Fruit fly (Drosophila melanogaster): Measurements from ENCODE around the gene Nepl17.
A peak's percentile ranks its signal among the peaks of the same experiment; 100 is the strongest.

Gene Nepl17

DNA sequence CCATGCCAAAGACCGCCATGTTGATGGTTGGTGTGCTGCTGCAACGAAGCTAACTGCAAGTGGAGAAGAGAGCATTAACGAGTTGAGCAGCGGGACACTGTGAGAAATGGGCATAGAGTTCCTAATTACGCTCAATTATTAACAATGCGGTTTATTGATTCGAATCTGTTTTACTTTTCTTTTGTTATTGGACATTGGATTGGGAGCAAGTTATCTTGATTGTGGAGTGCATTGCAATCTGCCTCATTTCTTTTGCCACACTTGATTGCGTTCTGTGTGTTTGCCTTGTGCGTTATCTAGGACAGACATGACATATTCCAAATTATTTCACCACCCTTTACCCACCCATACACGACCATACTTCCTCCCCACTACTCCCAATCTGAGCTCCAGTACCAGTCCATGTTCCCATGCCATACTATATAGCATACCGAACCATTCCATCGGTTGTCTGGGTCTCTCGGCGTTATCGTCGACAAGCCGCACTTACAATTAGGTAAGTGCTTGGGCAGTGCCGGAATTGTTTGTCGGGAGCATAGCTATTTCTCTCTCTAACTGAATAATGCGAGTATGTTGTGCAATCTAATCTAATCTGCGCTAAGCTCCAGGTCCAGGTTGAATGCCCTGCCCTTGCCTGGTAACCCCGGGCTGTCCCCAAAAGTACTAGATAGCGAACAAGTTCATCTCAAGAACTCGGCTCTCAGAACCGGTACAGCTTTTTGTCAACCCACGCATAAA lies 15.2 kb upstream of the Nepl17 start (continued):
- no peak for TF ChIP-seq sna (GFP tag; IDR thresholded peaks at IDR 0.05; ENCODE audit: partially characterized antibody)
- no peak for TF ChIP-seq CG15011 (GFP tag; optimal IDR thresholded peaks at IDR 0.05)
- peak; percentile 7 for TF ChIP-seq CG4707 (GFP tag; optimal IDR thresholded peaks at IDR 0.05)
- TF ChIP-seq Scr (GFP tag; IDR thresholded peaks at IDR 0.05; ENCODE audit: partially characterized antibody), result no peak
- no peak for TF ChIP-seq CG17568 (GFP tag; optimal IDR thresholded peaks at IDR 0.05)
- no peak for TF ChIP-seq MESR4 (GFP tag; optimal IDR thresholded peaks at IDR 0.05)
- TF ChIP-seq CG2120 (GFP tag; optimal IDR thresholded peaks at IDR 0.05), result peak; percentile 5
- no peak for TF ChIP-seq da (GFP tag; optimal IDR thresholded peaks at IDR 0.05)
- no peak for TF ChIP-seq CrebB (tag; optimal IDR thresholded peaks at IDR 0.05)
- peak; percentile 25 for TF ChIP-seq Camta (GFP tag; optimal IDR thresholded peaks at IDR 0.05)
- 0 out of 2 replicates have a peak, but pooled peaks have one; percentile 23 for TF ChIP-seq CG3847 (GFP tag; IDR thresholded peaks at IDR 0.05)
- TF ChIP-seq Elba2 (GFP tag; optimal IDR thresholded peaks at IDR 0.05), result no peak
- no peak for TF ChIP-seq CG17912 (GFP tag; optimal IDR thresholded peaks at IDR 0.05)
- no peak for TF ChIP-seq Lim3 (GFP tag; IDR thresholded peaks at IDR 0.05)
- TF ChIP-seq inv (GFP tag; IDR thresholded peaks at IDR 0.05; ENCODE audit: partially characterized antibody), result no peak
- TF ChIP-seq dm (GFP tag; optimal IDR thresholded peaks at IDR 0.05), result no peak
- TF ChIP-seq Bdp1 (GFP tag; optimal IDR thresholded peaks at IDR 0.05), result no peak
- TF ChIP-seq CG10979 (tag; optimal IDR thresholded peaks at IDR 0.05), result peak; percentile 60
- no peak for TF ChIP-seq chm (GFP tag; IDR thresholded peaks at IDR 0.05)
- no peak for TF ChIP-seq hth (optimal IDR thresholded peaks at IDR 0.05)
- TF ChIP-seq caup (GFP tag; optimal IDR thresholded peaks at IDR 0.05; ENCODE audit: severe bottlenecking), result peak; percentile 14
- TF ChIP-seq vvl (GFP tag; IDR thresholded peaks at IDR 0.05), result peak; percentile 34; the same call in 1 of the 2 replicates
- peak; percentile 45 for TF ChIP-seq CG12391 (tag; optimal IDR thresholded peaks at IDR 0.05)
- TF ChIP-seq NK7.1 (GFP tag; optimal IDR thresholded peaks at IDR 0.05), result no peak
- no peak for TF ChIP-seq CG15514 (GFP tag; optimal IDR thresholded peaks at IDR 0.05)
- TF ChIP-seq CG1602 (GFP tag; optimal IDR thresholded peaks at IDR 0.05), result peak; percentile 4
- peak; percentile 29 for TF ChIP-seq mam (GFP tag; optimal IDR thresholded peaks at IDR 0.05)
- no peak for TF ChIP-seq CG13894 (tag; optimal IDR thresholded peaks at IDR 0.05)
- peak; percentile 27 for TF ChIP-seq bab2 (GFP tag; optimal IDR thresholded peaks at IDR 0.05)
- peak; percentile 51 for TF ChIP-seq org-1 (GFP tag; optimal IDR thresholded peaks at IDR 0.05)
- TF ChIP-seq CG17802 (tag; optimal IDR thresholded peaks at IDR 0.05), result no peak
- no peak for TF ChIP-seq sqz (GFP tag; optimal IDR thresholded peaks at IDR 0.05)
- 0 out of 2 replicates have a peak, but pooled peaks have one; percentile 31 for TF ChIP-seq Ada2b (GFP tag; IDR thresholded peaks at IDR 0.05)
- TF ChIP-seq CG6689 (GFP tag; IDR thresholded peaks at IDR 0.05), result peak; percentile 52
- TF ChIP-seq CG1832 (GFP tag; optimal IDR thresholded peaks at IDR 0.05), result no peak
- TF ChIP-seq CG30431 (GFP tag; optimal IDR thresholded peaks at IDR 0.05), result peak; percentile 25
- no peak for TF ChIP-seq CG32532 (GFP tag; IDR thresholded peaks at IDR 0.05)
- TF ChIP-seq ems (GFP tag; optimal IDR thresholded peaks at IDR 0.05), result peak; percentile 7
- peak; percentile 10 for TF ChIP-seq NfI (GFP tag; optimal IDR thresholded peaks at IDR 0.05)
- no peak for TF ChIP-seq CG12155 (GFP tag; optimal IDR thresholded peaks at IDR 0.05)
- no peak for TF ChIP-seq lilli (GFP tag; optimal IDR thresholded peaks at IDR 0.05)
- TF ChIP-seq h (optimal IDR thresholded peaks at IDR 0.05), result no peak
- peak in 1 of 2 experiments; percentile 94 for TF ChIP-seq Pdp1 (GFP tag; optimal IDR thresholded peaks at IDR 0.05)
- no peak; the same call in 2 of the 3 replicates for TF ChIP-seq CG2199 (GFP tag; IDR thresholded peaks at IDR 0.05)
- TF ChIP-seq Gsc (GFP tag; IDR thresholded peaks at IDR 0.05), result no peak
- no peak for TF ChIP-seq Lhr (GFP tag; optimal IDR thresholded peaks at IDR 0.05)
- no peak for TF ChIP-seq CG11093 (GFP tag; IDR thresholded peaks at IDR 0.05)
- TF ChIP-seq ase (GFP tag; IDR thresholded peaks at IDR 0.05), result 0 out of 3 replicates have a peak, but pooled peaks have one; percentile 22
- peak; percentile 34 for TF ChIP-seq CG5245 (GFP tag; optimal IDR thresholded peaks at IDR 0.05)
- no peak for TF ChIP-seq hbn (GFP tag; IDR thresholded peaks at IDR 0.05; ENCODE audit: partially characterized antibody)
